Worm (Caenorhabditis elegans) whole organism, L1 larva: ENCODE results near the gene cyn-2.

Experiments used
- F16B12.6 ChIP-seq: fragments of 150-350 bp; optimal IDR thresholded peaks from 2 replicates; lab custom pipeline; 2014; ENCODE audit warnings: missing biosample characterization, missing genetic modification characterization
- Y116A8C.19 ChIP-seq: sonication (generic microtip); optimal IDR thresholded peaks from 2 replicates; lab custom pipeline; 2016; ENCODE audit warnings: missing compliant biosample characterization, missing genetic modification characterization, borderline replicate concordance
- aha-1 ChIP-seq: fragments of 150-350 bp; optimal IDR thresholded peaks from 2 replicates; lab custom pipeline; 2014; ENCODE audit warnings: missing biosample characterization, missing genetic modification characterization
- alr-1 ChIP-seq: fragments of 200-800 bp; sonication (Bioruptor generic); optimal IDR thresholded peaks from 2 replicates; lab custom pipeline; 2018; ENCODE audit warnings: borderline replicate concordance, mild to moderate bottlenecking, missing genetic modification characterization, missing compliant biosample characterization
- ama-1 ChIP-seq: fragments of 150-350 bp; optimal IDR thresholded peaks from 2 replicates; lab custom pipeline; 2014
- blmp-1 ChIP-seq: fragments of 150-350 bp; optimal IDR thresholded peaks from 2 replicates; lab custom pipeline; 2014; ENCODE audit warnings: missing biosample characterization, missing genetic modification characterization
- ceh-63 ChIP-seq: fragments of 200-800 bp; sonication (Bioruptor generic); optimal IDR thresholded peaks from 2 replicates; lab custom pipeline; 2018; ENCODE audit warnings: mild to moderate bottlenecking, missing genetic modification characterization, missing compliant biosample characterization
- ceh-8 ChIP-seq: fragments of 200-800 bp; sonication (Bioruptor generic); optimal IDR thresholded peaks from 2 replicates; lab custom pipeline; 2018; ENCODE audit warnings: mild to moderate bottlenecking, missing genetic modification characterization, moderate library complexity, missing compliant biosample characterization
- ceh-82 ChIP-seq, 3 experiments: fragments of 150-350 bp in 1 of 3; sonication (generic microtip) in 2 of 3; optimal IDR thresholded peaks; 2 replicates each; lab custom pipeline; 2014 to 2017; ENCODE audit warnings: missing biosample characterization in 3 of 3, missing genetic modification characterization in 3 of 3
- ceh-88 ChIP-seq: fragments of 200-800 bp; sonication (Bioruptor generic); IDR thresholded peaks from 2 replicates; pipeline ENCODE4 v1.3.6; 2022; ENCODE audit warnings: missing genetic modification characterization, missing compliant biosample characterization
- ceh-90 ChIP-seq: sonication (generic microtip); optimal IDR thresholded peaks from 2 replicates; lab custom pipeline; 2016; ENCODE audit warnings: missing genetic modification characterization, missing compliant biosample characterization
- dpl-1 ChIP-seq, 3 experiments: fragments of 150-350 bp in 2 of 3; sonication (generic microtip) in 1 of 3; optimal IDR thresholded peaks; 2 replicates each; lab custom pipeline; 2014 to 2017; ENCODE audit warnings: missing biosample characterization in 3 of 3, missing genetic modification characterization in 3 of 3, missing genetic modification reagents in 3 of 3
- dsc-1 ChIP-seq: sonication (generic microtip); optimal IDR thresholded peaks from 2 replicates; lab custom pipeline; 2016; ENCODE audit warnings: mild to moderate bottlenecking, missing genetic modification characterization, missing compliant biosample characterization
- efl-1 ChIP-seq, 4 experiments: fragments of 150-350 bp; optimal IDR thresholded peaks in 3 of 4; peaks in 1 of 4; 1 replicate in 1 of 4; 2 replicates in 3 of 4; lab custom pipeline; 2014; ENCODE audit warnings: missing biosample characterization in 2 of 4, missing genetic modification characterization in 2 of 4, missing genetic modification reagents in 2 of 4
- ets-5 ChIP-seq: fragments of 200-800 bp; sonication (Bioruptor generic); IDR thresholded peaks from 2 replicates; pipeline ENCODE4 v1.3.6; 2022; ENCODE audit warnings: missing genetic modification characterization, missing compliant biosample characterization
- fkh-10 ChIP-seq: sonication (generic microtip); optimal IDR thresholded peaks from 2 replicates; lab custom pipeline; 2017; ENCODE audit warnings: missing biosample characterization, missing genetic modification reagents, missing genetic modification characterization
- fkh-4 ChIP-seq: sonication (generic microtip); optimal IDR thresholded peaks from 2 replicates; lab custom pipeline; 2016; ENCODE audit warnings: missing compliant biosample characterization, missing genetic modification characterization, borderline replicate concordance
- grh-1 ChIP-seq: fragments of 200-800 bp; sonication (Bioruptor generic); IDR thresholded peaks from 2 replicates; pipeline ENCODE4 v1.3.6; 2022; ENCODE audit warnings: missing genetic modification reagents, missing genetic modification characterization, missing compliant biosample characterization
- hpl-2 ChIP-seq: fragments of 150-350 bp; optimal IDR thresholded peaks from 2 replicates; lab custom pipeline; 2014; ENCODE audit warnings: missing biosample characterization, missing genetic modification reagents, missing genetic modification characterization
- lin-13 ChIP-seq: fragments of 150-350 bp; optimal IDR thresholded peaks from 2 replicates; lab custom pipeline; 2014; ENCODE audit warnings: missing biosample characterization, missing genetic modification reagents, missing genetic modification characterization
- lin-14 ChIP-seq: fragments of 200-800 bp; sonication (Bioruptor generic); optimal IDR thresholded peaks from 2 replicates; lab custom pipeline; 2018; ENCODE audit warnings: mild to moderate bottlenecking, missing genetic modification characterization, moderate library complexity, missing compliant biosample characterization
- lin-39 ChIP-seq: fragments of 150-350 bp; optimal IDR thresholded peaks from 2 replicates; lab custom pipeline; 2014; ENCODE audit warnings: missing biosample characterization, missing genetic modification reagents, missing genetic modification characterization
- mef-2 ChIP-seq: fragments of 150-350 bp; optimal IDR thresholded peaks from 2 replicates; lab custom pipeline; 2014; ENCODE audit warnings: missing biosample characterization, missing genetic modification characterization
- mep-1 ChIP-seq: fragments of 150-350 bp; optimal IDR thresholded peaks from 2 replicates; lab custom pipeline; 2014; ENCODE audit warnings: missing biosample characterization, missing genetic modification characterization
- nhr-19 ChIP-seq: fragments of 200-800 bp; sonication (Bioruptor generic); conservative IDR thresholded peaks from 2 replicates; pipeline ENCODE4 v1.3.6; 2022; ENCODE audit warnings: missing genetic modification characterization, missing compliant biosample characterization
- nhr-28 ChIP-seq: fragments of 150-350 bp; optimal IDR thresholded peaks from 2 replicates; lab custom pipeline; 2014; ENCODE audit warnings: missing biosample characterization, missing genetic modification characterization
- nhr-71 ChIP-seq: sonication (generic microtip); optimal IDR thresholded peaks from 2 replicates; lab custom pipeline; 2016; ENCODE audit warnings: mild to moderate bottlenecking, missing genetic modification characterization, moderate library complexity, missing compliant biosample characterization
- nhr-76 ChIP-seq: sonication (generic microtip); optimal IDR thresholded peaks from 2 replicates; lab custom pipeline; 2017; ENCODE audit warnings: missing biosample characterization, missing genetic modification characterization
- nhr-84 ChIP-seq: sonication (generic microtip); optimal IDR thresholded peaks from 2 replicates; lab custom pipeline; 2017; ENCODE audit warnings: missing biosample characterization, missing genetic modification characterization
- nhr-85 ChIP-seq: sonication (generic microtip); peaks from one replicate; lab custom pipeline; 2016; ENCODE audit warnings: missing genetic modification characterization, inconsistent platforms, missing compliant biosample characterization
- nhr-90 ChIP-seq: sonication (generic microtip); optimal IDR thresholded peaks from 2 replicates; lab custom pipeline; 2016; ENCODE audit warnings: mild to moderate bottlenecking, missing genetic modification characterization, missing compliant biosample characterization; ENCODE audit not compliant: poor library complexity
- pax-3 ChIP-seq: fragments of 200-800 bp; sonication (Bioruptor generic); optimal IDR thresholded peaks from 2 replicates; lab custom pipeline; 2018; ENCODE audit warnings: mild to moderate bottlenecking, missing genetic modification characterization, moderate library complexity, missing compliant biosample characterization
- rnt-1 ChIP-seq: sonication (generic microtip); optimal IDR thresholded peaks from 2 replicates; lab custom pipeline; 2016; ENCODE audit warnings: mild to moderate bottlenecking, missing genetic modification characterization, moderate library complexity, missing compliant biosample characterization
- sup-37 ChIP-seq: fragments of 200-800 bp; sonication (Bioruptor generic); optimal IDR thresholded peaks from 2 replicates; lab custom pipeline; 2018; ENCODE audit warnings: mild to moderate bottlenecking, missing genetic modification characterization, missing compliant biosample characterization
- tbx-2 ChIP-seq: sonication (generic microtip); optimal IDR thresholded peaks from 2 replicates; lab custom pipeline; 2016; ENCODE audit warnings: missing genetic modification characterization, missing compliant biosample characterization
- unc-30 ChIP-seq: sonication (generic microtip); optimal IDR thresholded peaks from 2 replicates; lab custom pipeline; 2017; ENCODE audit warnings: missing biosample characterization, missing genetic modification characterization
- xbp-1 ChIP-seq: sonication (generic microtip); optimal IDR thresholded peaks from 2 replicates; lab custom pipeline; 2016; ENCODE audit warnings: missing genetic modification characterization, missing compliant biosample characterization

The cyn-2 gene

DNA sequence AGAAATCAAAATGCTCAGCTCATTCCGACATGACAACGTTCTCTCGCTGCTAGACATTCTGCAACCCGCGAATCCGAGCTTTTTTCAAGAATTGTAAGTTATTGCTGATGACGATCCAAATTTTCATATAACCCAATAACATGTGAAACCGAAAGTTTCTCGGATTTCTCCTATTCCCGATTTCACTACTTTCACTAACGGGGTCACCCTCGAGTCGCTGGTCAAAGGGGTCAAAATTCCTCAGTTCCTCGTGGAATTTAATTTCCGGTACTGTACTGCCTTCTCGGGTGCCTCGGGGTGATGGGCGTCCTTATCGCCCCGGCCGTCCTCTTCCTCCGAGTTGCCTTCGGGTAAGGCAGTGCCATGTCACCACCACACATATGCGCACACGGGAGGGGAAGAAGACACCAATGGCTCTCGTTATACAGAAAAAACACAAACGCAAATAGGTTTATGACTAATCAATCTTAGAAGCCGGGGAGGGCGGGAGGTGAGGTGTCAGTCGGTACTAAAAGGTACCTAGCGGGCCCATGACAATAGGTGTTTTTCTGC is 27.8 kb downstream of the cyn-2 start:
- peak; percentile 99 for TF ChIP-seq blmp-1 (tag; lab: Kevin White, UChicago)
- TF ChIP-seq aha-1 (tag; lab: Kevin White, UChicago): no peak

DNA sequence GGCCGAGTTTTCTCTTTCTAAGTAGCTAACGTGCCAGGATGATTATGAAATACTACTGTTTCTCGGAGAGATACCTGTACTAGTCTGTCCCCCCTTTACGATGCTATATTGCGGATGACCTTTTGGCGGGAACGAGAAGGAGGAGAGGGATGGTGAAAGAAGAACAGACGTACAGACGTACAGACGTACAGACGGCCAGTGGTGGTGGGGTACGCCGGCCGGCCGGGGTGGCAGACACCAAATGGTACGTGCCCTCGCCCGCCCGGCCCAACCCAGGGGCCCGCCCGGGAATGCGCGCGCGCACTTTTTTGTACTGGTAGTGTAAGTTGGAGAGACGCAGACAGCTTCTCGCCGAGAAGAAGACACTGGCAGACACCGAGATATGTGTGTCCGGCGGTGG is 28.6 kb downstream of the cyn-2 start:
- TF ChIP-seq lin-39 (tag; lab: Kevin White, UChicago): no peak
- peak; percentile 70 for TF ChIP-seq blmp-1 (tag; lab: Kevin White, UChicago)
- no peak for TF ChIP-seq pax-3 (tag; lab: Kevin White, UChicago)
- no peak for TF ChIP-seq lin-13 (GFP tag; lab: Kevin White, UChicago)
- no peak for TF ChIP-seq ceh-82 (tag; optimal IDR thresholded peaks at IDR 0.05; lab: Kevin White, UChicago)
- no peak for TF ChIP-seq xbp-1 (tag; lab: Kevin White, UChicago)
- TF ChIP-seq grh-1 (GFP tag; lab: Robert Waterston, UW): 0 out of 2 replicates have a peak, but pooled peaks have one; percentile 37
- peak; percentile 71 for TF ChIP-seq nhr-85 (tag; lab: Kevin White, UChicago)
- no peak for TF ChIP-seq mep-1
- no peak for TF ChIP-seq dpl-1 (GFP tag; optimal IDR thresholded peaks at IDR 0.05; lab: Kevin White, UChicago)
- TF ChIP-seq ceh-8 (GFP tag; lab: Kevin White, UChicago): peak; percentile 18
- peak; percentile 7 for TF ChIP-seq nhr-90
- no peak for TF ChIP-seq alr-1
- no peak for TF ChIP-seq nhr-76 (tag; lab: Kevin White, UChicago)
- TF ChIP-seq nhr-71: no peak
- TF ChIP-seq lin-14: peak; percentile 48

DNA sequence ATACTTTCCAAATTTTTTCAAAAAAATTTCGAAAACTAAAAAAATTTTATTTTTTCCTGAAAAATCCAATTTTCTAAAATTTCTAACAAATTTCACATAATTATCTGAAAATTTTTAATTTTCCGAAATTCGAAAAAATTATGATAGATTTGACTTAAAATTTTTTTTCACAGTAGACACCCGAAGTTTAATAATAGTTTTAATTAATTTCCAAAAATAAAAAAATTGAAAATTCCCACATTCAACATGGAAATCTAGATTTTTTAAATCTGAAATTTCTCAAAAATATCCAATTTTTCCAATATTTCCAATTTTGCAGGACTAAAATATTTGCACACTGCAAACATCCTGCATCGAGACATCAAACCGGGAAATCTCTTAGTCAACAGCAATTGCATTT is 29.5 kb downstream of the cyn-2 start:
- TF ChIP-seq sup-37 (GFP tag; lab: Kevin White, UChicago): no peak
- no peak for TF ChIP-seq efl-1 (optimal IDR thresholded peaks at IDR 0.05; lab: Kevin White, UChicago)
- TF ChIP-seq efl-1 (GFP tag; optimal IDR thresholded peaks at IDR 0.05 in 1 of 2; lab: Kevin White, UChicago): peak in 1 of 2 experiments; percentile 6
- TF ChIP-seq Y116A8C.19 (tag; lab: Kevin White, UChicago): no peak
- no peak for TF ChIP-seq nhr-85 (tag; lab: Kevin White, UChicago)
- TF ChIP-seq ets-5 (GFP tag; lab: Robert Waterston, UW): no peak
- no peak for TF ChIP-seq lin-14
- no peak for TF ChIP-seq nhr-84
- no peak for TF ChIP-seq tbx-2
- TF ChIP-seq mef-2: no peak

DNA sequence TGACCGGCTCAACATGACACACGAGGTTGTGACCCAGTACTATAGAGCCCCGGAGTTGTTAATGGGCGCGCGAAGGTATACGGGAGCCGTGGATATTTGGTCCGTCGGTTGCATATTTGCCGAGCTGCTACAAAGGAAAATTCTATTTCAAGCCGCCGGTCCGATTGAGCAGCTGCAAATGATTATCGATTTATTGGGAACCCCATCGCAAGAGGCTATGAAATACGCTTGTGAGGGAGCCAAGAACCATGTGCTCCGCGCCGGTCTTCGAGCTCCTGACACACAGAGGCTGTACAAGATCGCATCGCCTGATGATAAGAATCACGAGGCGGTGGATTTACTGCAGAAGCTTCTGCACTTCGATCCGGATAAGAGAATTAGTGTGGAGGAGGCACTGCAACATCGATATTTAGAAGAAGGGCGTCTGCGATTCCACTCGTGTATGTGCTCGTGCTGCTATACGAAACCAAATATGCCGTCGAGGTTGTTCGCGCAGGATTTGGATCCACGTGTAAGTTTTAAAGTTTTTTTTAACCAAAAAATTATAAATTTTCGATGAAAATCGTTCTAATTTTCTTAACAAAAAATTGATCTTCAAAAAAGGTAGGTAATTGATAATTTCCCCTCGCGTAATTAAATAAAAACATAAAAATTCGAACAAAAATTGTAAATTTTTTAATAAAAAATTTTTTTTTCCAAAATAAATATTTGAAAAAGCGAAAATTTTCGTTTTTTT is 30.1 kb downstream of the cyn-2 start:
- TF ChIP-seq F16B12.6 (tag; lab: Kevin White, UChicago): no peak
- no peak for TF ChIP-seq ama-1 (lab: Kevin White, UChicago)
- TF ChIP-seq rnt-1 (tag; lab: Kevin White, UChicago): no peak
- TF ChIP-seq ceh-88: no peak
- no peak for TF ChIP-seq lin-39 (tag; lab: Kevin White, UChicago)
- TF ChIP-seq fkh-4: peak; percentile 46
- peak; percentile 87 for TF ChIP-seq dsc-1 (tag; lab: Kevin White, UChicago)
- TF ChIP-seq alr-1: no peak
- TF ChIP-seq nhr-85 (tag; lab: Kevin White, UChicago): peak; percentile 50
- no peak for TF ChIP-seq nhr-19 (GFP tag; lab: Robert Waterston, UW)
- TF ChIP-seq nhr-28 (tag; lab: Kevin White, UChicago): no peak
- no peak for TF ChIP-seq hpl-2 (GFP tag; lab: Kevin White, UChicago)
- no peak for TF ChIP-seq ceh-63 (GFP tag; lab: Kevin White, UChicago)
- TF ChIP-seq ceh-90 (tag; lab: Kevin White, UChicago): no peak
- TF ChIP-seq fkh-10 (GFP tag; lab: Kevin White, UChicago): no peak
- TF ChIP-seq unc-30: no peak
- TF ChIP-seq efl-1 (optimal IDR thresholded peaks at IDR 0.05; lab: Kevin White, UChicago): no peak
- TF ChIP-seq efl-1 (GFP tag; optimal IDR thresholded peaks at IDR 0.05 in 1 of 2; lab: Kevin White, UChicago): peak in 1 of 2 experiments; percentile 83
